Fruit fly (Drosophila melanogaster) whole organism, embryonic: ENCODE measurements around the gene dmrt11E.

Experiments used
- Bteb2 ChIP-seq: fragments of 200-800 bp; sonication (Bioruptor generic); optimal IDR thresholded peaks from 2 replicates; lab custom pipeline; 2016; ENCODE audit warnings: missing biosample characterization, missing genetic modification characterization
- CG10979 ChIP-seq: fragments of 200-800 bp; sonication (Bioruptor generic); optimal IDR thresholded peaks from 2 replicates; lab custom pipeline; 2018; ENCODE audit warnings: missing biosample characterization, mild to moderate bottlenecking, missing genetic modification characterization, moderate library complexity
- CG12071 ChIP-seq: fragments of 200-800 bp; sonication (Bioruptor generic); optimal IDR thresholded peaks from 3 replicates; lab custom pipeline; 2018; ENCODE audit warnings: missing biosample characterization, mild to moderate bottlenecking, missing genetic modification characterization
- CG12659 ChIP-seq: fragments of 200-800 bp; sonication (Bioruptor generic); optimal IDR thresholded peaks from 3 replicates; lab custom pipeline; 2017; ENCODE audit warnings: mild to moderate bottlenecking, missing biosample characterization, missing genetic modification reagents, missing genetic modification characterization
- CG14014 ChIP-seq: fragments of 200-800 bp; sonication (Bioruptor generic); IDR thresholded peaks from 2 replicates; pipeline ENCODE4 v1.3.6; 2022; ENCODE audit warnings: missing biosample characterization, missing genetic modification characterization
- CG15514 ChIP-seq: fragments of 200-800 bp; sonication (Bioruptor generic); optimal IDR thresholded peaks from 3 replicates; lab custom pipeline; 2017; ENCODE audit warnings: missing biosample characterization, missing genetic modification characterization, mild to moderate bottlenecking, moderate library complexity, missing genetic modification reagents
- CG1647 ChIP-seq: fragments of 200-800 bp; sonication (Bioruptor generic); optimal IDR thresholded peaks from 3 replicates; lab custom pipeline; 2016; ENCODE audit warnings: missing biosample characterization, missing genetic modification characterization
- CG30431 ChIP-seq: fragments of 200-800 bp; sonication (Bioruptor generic); optimal IDR thresholded peaks from 2 replicates; lab custom pipeline; 2017; ENCODE audit warnings: missing biosample characterization, missing genetic modification characterization
- CG31365 ChIP-seq: fragments of 200-800 bp; sonication (Bioruptor generic); optimal IDR thresholded peaks from 2 replicates; lab custom pipeline; 2018; ENCODE audit warnings: missing biosample characterization, mild to moderate bottlenecking, missing genetic modification characterization
- CG34224 ChIP-seq: fragments of 200-800 bp; sonication (Bioruptor generic); IDR thresholded peaks from 3 replicates; pipeline ENCODE4 v1.3.6; 2022; ENCODE audit warnings: missing biosample characterization, missing genetic modification characterization; ENCODE audit not compliant: partially characterized antibody
- CG4617 ChIP-seq: fragments of 200-800 bp; sonication (Bioruptor generic); optimal IDR thresholded peaks from 3 replicates; lab custom pipeline; 2016; ENCODE audit warnings: missing biosample characterization, missing genetic modification characterization, borderline replicate concordance
- CG6854 ChIP-seq: fragments of 200-800 bp; sonication (Bioruptor generic); optimal IDR thresholded peaks from 3 replicates; lab custom pipeline; 2017; ENCODE audit warnings: missing biosample characterization, mild to moderate bottlenecking, missing genetic modification characterization
- CG7839 ChIP-seq: fragments of 200-800 bp; sonication (Bioruptor generic); optimal IDR thresholded peaks from 3 replicates; lab custom pipeline; 2018; ENCODE audit warnings: missing biosample characterization, mild to moderate bottlenecking, missing genetic modification characterization, moderate library complexity
- CG9215 ChIP-seq: fragments of 200-800 bp; sonication (Bioruptor generic); IDR thresholded peaks from 2 replicates; pipeline ENCODE4 v1.3.6; 2022; ENCODE audit warnings: missing biosample characterization, missing genetic modification characterization
- CG9932 ChIP-seq: fragments of 200-800 bp; sonication (Bioruptor generic); IDR thresholded peaks from 2 replicates; pipeline ENCODE4 v1.3.6; 2022; ENCODE audit warnings: missing biosample characterization, missing genetic modification characterization
- Ets65A ChIP-seq: fragments of 200-800 bp; sonication (Bioruptor generic); peaks from one replicate; lab custom pipeline; 2016; ENCODE audit warnings: missing biosample characterization, missing genetic modification characterization
- Fer1 ChIP-seq: fragments of 200-800 bp; sonication (Bioruptor generic); optimal IDR thresholded peaks from 2 replicates; lab custom pipeline; 2017; ENCODE audit warnings: missing biosample characterization, mild to moderate bottlenecking, missing genetic modification characterization
- GATAe ChIP-seq: fragments of 200-800 bp; sonication (Bioruptor generic); conservative IDR thresholded peaks from 2 replicates; pipeline ENCODE4 v1.3.6; 2022; ENCODE audit warnings: missing biosample characterization, missing genetic modification characterization
- PHDP ChIP-seq: fragments of 200-800 bp; sonication (Bioruptor generic); optimal IDR thresholded peaks from 3 replicates; lab custom pipeline; 2018; ENCODE audit warnings: missing biosample characterization, mild to moderate bottlenecking, missing genetic modification characterization, moderate library complexity
- Trl ChIP-seq, 3 experiments: fragments of >200 bp in 2 of 3; fragments of 200-800 bp in 1 of 3; sonication (Bioruptor generic) in 1 of 3; optimal IDR thresholded peaks; 2 replicates in 1 of 3; 3 replicates in 2 of 3; lab custom pipeline; 2016 to 2017; ENCODE audit warnings: missing biosample characterization in 1 of 3, missing genetic modification characterization in 1 of 3
- YL-1 ChIP-seq: fragments of 200-800 bp; sonication (Bioruptor generic); optimal IDR thresholded peaks from 3 replicates; lab custom pipeline; 2017; ENCODE audit warnings: missing biosample characterization, mild to moderate bottlenecking, missing genetic modification characterization
- al ChIP-seq: fragments of 200-800 bp; sonication (Bioruptor generic); IDR thresholded peaks from 2 replicates; pipeline ENCODE4 v1.3.6; 2022; ENCODE audit warnings: missing biosample characterization, missing genetic modification characterization
- ap ChIP-seq: fragments of 200-800 bp; sonication (Bioruptor generic); IDR thresholded peaks from 2 replicates; pipeline ENCODE4 v1.3.6; 2022; ENCODE audit warnings: missing biosample characterization, missing genetic modification characterization
- ase ChIP-seq: fragments of 200-800 bp; sonication (Bioruptor generic); IDR thresholded peaks from 3 replicates; pipeline ENCODE4 v1.3.6; 2022; ENCODE audit warnings: missing biosample characterization, missing genetic modification characterization
- az2 ChIP-seq: fragments of 200-800 bp; sonication (Bioruptor generic); optimal IDR thresholded peaks from 3 replicates; lab custom pipeline; 2016; ENCODE audit warnings: missing biosample characterization, missing genetic modification characterization
- bsh ChIP-seq, 2 experiments: fragments of 200-800 bp; sonication (Bioruptor generic); optimal IDR thresholded peaks; 2 replicates each; lab custom pipeline; 2017 to 2018; ENCODE audit warnings: mild to moderate bottlenecking in 2 of 2, missing biosample characterization in 2 of 2, missing genetic modification characterization in 2 of 2, moderate library complexity in 1 of 2
- chinmo ChIP-seq: fragments of 200-800 bp; sonication (Bioruptor generic); IDR thresholded peaks from 4 replicates; pipeline ENCODE4 v1.3.6; 2022; ENCODE audit warnings: missing biosample characterization, missing genetic modification characterization; ENCODE audit not compliant: partially characterized antibody
- da ChIP-seq: fragments of 200-800 bp; sonication (Bioruptor generic); optimal IDR thresholded peaks from 2 replicates; lab custom pipeline; 2016; ENCODE audit warnings: missing biosample characterization, missing genetic modification characterization
- grau ChIP-seq: fragments of 200-800 bp; optimal IDR thresholded peaks from 3 replicates; lab custom pipeline; 2019; ENCODE audit warnings: missing biosample characterization, mild to moderate bottlenecking, missing genetic modification characterization, moderate library complexity
- lilli ChIP-seq: fragments of 200-800 bp; sonication (Bioruptor generic); optimal IDR thresholded peaks from 3 replicates; lab custom pipeline; 2016; ENCODE audit warnings: missing biosample characterization, missing genetic modification characterization
- lola ChIP-seq, 3 experiments: fragments of >200 bp in 2 of 3; fragments of 200-800 bp in 1 of 3; sonication (Bioruptor generic) in 1 of 3; optimal IDR thresholded peaks; 2 replicates each; lab custom pipeline; 2017 to 2019; ENCODE audit warnings: missing biosample characterization in 3 of 3, missing genetic modification characterization in 3 of 3, mild to moderate bottlenecking in 1 of 3, moderate library complexity in 1 of 3
- lov ChIP-seq, 2 experiments: fragments of 200-800 bp in 1 of 2; fragments of >200 bp in 1 of 2; sonication (Bioruptor generic) in 1 of 2; IDR thresholded peaks in 1 of 2; optimal IDR thresholded peaks in 1 of 2; 2 replicates in 1 of 2; 3 replicates in 1 of 2; pipeline versions ENCODE4 v1.3.6 to Lab custom; 2017 to 2022; ENCODE audit warnings: missing biosample characterization in 1 of 2, missing genetic modification characterization in 1 of 2
- nom ChIP-seq: fragments of 200-800 bp; sonication (Bioruptor generic); optimal IDR thresholded peaks from 2 replicates; lab custom pipeline; 2017; ENCODE audit warnings: missing biosample characterization, missing genetic modification characterization, mild to moderate bottlenecking, moderate library complexity, missing genetic modification reagents
- pho ChIP-seq: fragments of 200-800 bp; sonication (Bioruptor generic); optimal IDR thresholded peaks from 2 replicates; lab custom pipeline; 2016; ENCODE audit warnings: missing biosample characterization, missing genetic modification characterization
- phol ChIP-seq: fragments of 200-800 bp; sonication (Bioruptor generic); optimal IDR thresholded peaks from 3 replicates; lab custom pipeline; 2018; ENCODE audit warnings: missing biosample characterization, mild to moderate bottlenecking, missing genetic modification characterization, moderate library complexity
- pros ChIP-seq: fragments of 200-800 bp; sonication (Bioruptor generic); optimal IDR thresholded peaks from 3 replicates; lab custom pipeline; 2019; ENCODE audit warnings: missing biosample characterization, mild to moderate bottlenecking, missing genetic modification characterization, moderate library complexity
- repo ChIP-seq: fragments of 200-800 bp; sonication (Bioruptor generic); optimal IDR thresholded peaks from 2 replicates; lab custom pipeline; 2016; ENCODE audit warnings: missing biosample characterization, missing genetic modification characterization
- scrt ChIP-seq: fragments of 200-800 bp; sonication (Bioruptor generic); optimal IDR thresholded peaks from 2 replicates; lab custom pipeline; 2018; ENCODE audit warnings: missing biosample characterization, mild to moderate bottlenecking, missing genetic modification characterization, moderate library complexity
- slbo ChIP-seq: fragments of 200-800 bp; sonication (Bioruptor generic); IDR thresholded peaks from 2 replicates; pipeline ENCODE4 v1.3.6; 2022; ENCODE audit warnings: missing biosample characterization, missing genetic modification characterization
- stc ChIP-seq: fragments of 200-800 bp; sonication (Bioruptor generic); IDR thresholded peaks from 2 replicates; pipeline ENCODE4 v1.3.6; 2022; ENCODE audit warnings: missing biosample characterization, missing genetic modification characterization
- sug ChIP-seq: fragments of 200-800 bp; optimal IDR thresholded peaks from 2 replicates; lab custom pipeline; 2019; ENCODE audit warnings: missing biosample characterization, mild to moderate bottlenecking, missing genetic modification characterization, moderate library complexity
- tin ChIP-seq: fragments of 200-800 bp; sonication (Bioruptor generic); optimal IDR thresholded peaks from 3 replicates; lab custom pipeline; 2016; ENCODE audit warnings: missing biosample characterization, missing genetic modification characterization

The dmrt11E gene

dm6 chrX:13403962-13404830 is 36.2 kb downstream of the dmrt11E start, which contains the start of gene GstT4 (continued):
- TF ChIP-seq CG6854 (GFP tag; lab: Kevin White, UChicago) (peak; percentile 44), lilli (GFP tag; lab: Kevin White, UChicago) (peak; percentile 59), phol (tag; lab: Kevin White, UChicago) (peak; percentile 48), grau (peak; percentile 9), lola (GFP tag; optimal IDR thresholded peaks at IDR 0.05; lab: Kevin White, UChicago) (peak in 1 of 3 experiments; percentile 64), slbo (peak; percentile 79), CG12659 (peak; percentile 27), CG9215 (GFP tag; lab: Robert Waterston, UW) (peak; percentile 54), CG4617 (GFP tag; lab: Kevin White, UChicago) (no peak), PHDP (tag; lab: Kevin White, UChicago) (no peak), CG12071 (peak; percentile 30), ap (GFP tag; lab: Robert Waterston, UW) (0 out of 2 replicates have a peak, but pooled peaks have one; percentile 35), CG31365 (tag; lab: Kevin White, UChicago) (no peak), CG7839 (peak; percentile 65), CG14014 (0 out of 2 replicates have a peak, but pooled peaks have one; percentile 20), YL-1 (no peak), CG1647 (GFP tag; lab: Kevin White, UChicago) (no peak), az2 (GFP tag; lab: Kevin White, UChicago) (peak; percentile 39), Fer1 (GFP tag; lab: Kevin White, UChicago) (no peak), GATAe (GFP tag; lab: Robert Waterston, UW) (no peak), Ets65A (GFP tag; lab: Kevin White, UChicago) (peak; percentile 84), stc (GFP tag; lab: Robert Waterston, UW) (peak; percentile 46; the same call in 1 of the 2 replicates), pros (GFP tag; lab: Kevin White, UChicago) (no peak), ase (GFP tag; lab: Robert Waterston, UW) (peak; percentile 8; the same call in 1 of the 3 replicates), scrt (peak; percentile 1), CG15514 (peak; percentile 17), pho (GFP tag; lab: Kevin White, UChicago) (peak; percentile 58), al (GFP tag; lab: Robert Waterston, UW) (peak; percentile 19; the same call in 1 of the 2 replicates), da (GFP tag; lab: Kevin White, UChicago) (no peak), nom (GFP tag; lab: Kevin White, UChicago) (peak; percentile 99), tin (peak; percentile 40), Trl (optimal IDR thresholded peaks at IDR 0.05; lab: Kevin White, UChicago) (no peak), Trl (GFP tag; optimal IDR thresholded peaks at IDR 0.05; lab: Kevin White, UChicago) (peak; percentile 27), repo (GFP tag; lab: Kevin White, UChicago) (no peak), Bteb2 (no peak), sug (tag; lab: Kevin White, UChicago) (no peak), CG34224 (GFP tag; lab: Robert Waterston, UW) (peak; percentile 12; the same call in 1 of the 3 replicates), CG9932 (peak; percentile 76), CG30431 (GFP tag; lab: Kevin White, UChicago) (peak; percentile 3)

dm6 chrX:13406293-13406692 is 38.3 kb downstream of the dmrt11E start:
- TF ChIP-seq lov (optimal IDR thresholded peaks at IDR 0.05; lab: Kevin White, UChicago): no peak
- 0 out of 3 replicates have a peak, but pooled peaks have one; percentile 42 for TF ChIP-seq lov (GFP tag; IDR thresholded peaks at IDR 0.05; lab: Robert Waterston, UW)
- TF ChIP-seq CG10979: no peak
- peak; percentile 85 for TF ChIP-seq nom (GFP tag; lab: Kevin White, UChicago)
- TF ChIP-seq chinmo (GFP tag; lab: Robert Waterston, UW): 0 out of 4 replicates have a peak, but pooled peaks have one; percentile 22
- peak in 1 of 2 experiments; percentile 78 for TF ChIP-seq bsh (GFP tag; optimal IDR thresholded peaks at IDR 0.05; lab: Kevin White, UChicago)
- TF ChIP-seq, all 482 proteins: peak for 4
